Worm (Caenorhabditis elegans): ENCODE data around the gene cids-1.

Gene cids-1

DNA sequence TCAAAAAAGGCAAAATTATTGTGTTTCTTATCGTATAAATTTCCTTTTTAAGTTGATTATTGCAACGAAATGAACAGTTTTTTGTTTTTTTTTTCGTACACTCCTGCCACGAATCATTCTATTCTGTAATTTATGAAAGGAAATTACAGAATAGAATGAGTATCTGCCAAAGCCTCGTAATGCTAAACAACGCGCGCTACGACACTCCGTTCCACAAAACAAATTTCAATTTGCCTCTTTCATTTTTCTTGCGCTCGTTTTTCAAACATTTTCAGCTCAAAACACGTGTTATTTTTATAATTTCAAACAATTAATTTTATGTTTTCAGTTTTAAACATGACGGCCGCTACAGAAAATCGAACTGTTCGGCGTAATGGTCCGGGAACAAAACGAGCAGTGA lies 19.5 kb upstream of the cids-1 start, which contains the start of gene mob-4:
TSS of gene mob-4 (plus strand) at position 329 of the 400 bp plus-strand sequence.
- TF ChIP-seq ama-1 (optimal IDR thresholded peaks at IDR 0.05) (no peak), hnd-1 (tag; optimal IDR thresholded peaks at IDR 0.05) (no peak), flt-1 (GFP tag; IDR thresholded peaks at IDR 0.05) (no peak), ceh-13 (GFP tag; optimal IDR thresholded peaks at IDR 0.05) (no peak), hmbx-1 (tag; optimal IDR thresholded peaks at IDR 0.05) (no peak), hmg-4 (GFP tag; optimal IDR thresholded peaks at IDR 0.05) (no peak), aly-1 (tag; optimal IDR thresholded peaks at IDR 0.05) (no peak), ceh-36 (tag; optimal IDR thresholded peaks at IDR 0.05) (no peak), F13C5.2 (tag; optimal IDR thresholded peaks at IDR 0.05) (no peak), pes-1 (GFP tag; IDR thresholded peaks at IDR 0.05) (no peak), ets-7 (tag; optimal IDR thresholded peaks at IDR 0.05) (no peak), tbx-37 (GFP tag; conservative IDR thresholded peaks at IDR 0.05) (no peak), tra-4 (tag; optimal IDR thresholded peaks at IDR 0.05) (no peak), B0310.2 (tag; optimal IDR thresholded peaks at IDR 0.05) (no peak), tbx-11 (GFP tag; IDR thresholded peaks at IDR 0.05) (no peak), scrt-1 (GFP tag; IDR thresholded peaks at IDR 0.05) (no peak), sea-1 (GFP tag; conservative IDR thresholded peaks at IDR 0.05) (no peak)

DNA sequence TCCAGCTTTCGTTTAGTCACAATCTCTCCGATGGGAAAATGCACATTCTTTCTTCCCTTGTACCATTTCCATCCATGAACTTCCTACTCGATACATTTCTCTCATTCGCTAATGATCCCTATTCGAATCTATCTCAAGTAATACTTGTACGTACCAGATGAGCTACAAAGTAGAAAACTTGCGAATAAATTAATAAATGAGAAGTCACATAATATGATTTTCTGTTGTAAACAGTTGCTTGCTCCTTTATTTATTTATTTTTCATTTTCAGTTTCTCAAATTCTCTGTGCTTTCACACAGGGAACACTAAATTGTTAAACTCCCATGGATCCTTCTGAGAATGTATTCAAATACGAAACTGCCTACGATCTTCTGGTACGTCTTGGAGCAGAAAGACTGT lies 18.1 kb upstream of the cids-1 start, which contains the start of gene rfs-1:
TSS of gene rfs-1 (plus strand) at position 301 of the 400 bp plus-strand sequence.
- no peak for TF ChIP-seq ceh-13 (GFP tag; optimal IDR thresholded peaks at IDR 0.05)

DNA sequence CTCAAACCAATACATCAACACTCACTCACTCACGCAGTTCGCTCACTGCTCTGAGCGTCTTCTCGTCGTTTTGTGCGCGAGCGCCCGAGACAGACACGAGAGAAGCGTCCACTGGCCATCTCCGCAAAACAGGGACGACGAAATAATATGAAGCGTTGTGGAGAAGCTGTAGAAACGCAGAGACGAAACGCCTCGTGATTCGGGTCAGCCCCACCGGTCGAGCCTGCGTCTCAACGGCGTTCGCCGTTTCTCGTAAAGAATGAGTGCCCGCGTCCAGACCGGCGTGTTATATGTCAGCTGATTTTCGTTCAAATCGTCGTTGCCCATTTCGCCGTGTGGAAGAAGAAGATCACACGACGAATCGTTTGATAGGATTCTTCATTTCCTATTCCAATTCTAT lies 16.7 kb upstream of the cids-1 start, which contains the start of gene fbxl-1:
TSS of gene fbxl-1 (plus strand) at position 320 of the 400 bp plus-strand sequence.
- TF ChIP-seq tbx-11 (GFP tag; IDR thresholded peaks at IDR 0.05) (no peak), scrt-1 (GFP tag; IDR thresholded peaks at IDR 0.05) (no peak), hnd-1 (tag; optimal IDR thresholded peaks at IDR 0.05) (no peak), flt-1 (GFP tag; IDR thresholded peaks at IDR 0.05) (no peak), F13C5.2 (tag; optimal IDR thresholded peaks at IDR 0.05) (peak; percentile 10)

DNA sequence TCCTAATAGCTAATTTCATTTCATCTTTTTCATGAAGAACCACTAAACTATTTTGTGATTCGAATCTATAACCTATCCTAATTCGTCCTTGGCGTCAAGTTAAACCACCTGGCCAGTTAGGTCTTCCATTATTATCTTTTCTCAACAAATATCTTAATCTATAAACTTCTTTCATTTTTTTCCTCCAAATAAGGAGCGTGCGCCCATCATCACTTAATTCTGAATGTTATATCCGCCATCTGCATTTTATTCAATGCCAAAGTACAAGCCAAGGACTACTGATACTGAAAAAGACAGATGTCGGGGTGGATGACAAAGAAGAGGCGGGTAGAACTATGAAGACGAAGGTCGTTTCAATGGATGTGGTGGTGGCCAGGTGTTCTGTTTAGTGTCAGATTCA lies 15.3 kb upstream of the cids-1 start:
- TF ChIP-seq ets-7 (tag; optimal IDR thresholded peaks at IDR 0.05) (no peak), F13C5.2 (tag; optimal IDR thresholded peaks at IDR 0.05) (no peak), B0310.2 (tag; optimal IDR thresholded peaks at IDR 0.05) (no peak), aly-1 (tag; optimal IDR thresholded peaks at IDR 0.05) (no peak), ceh-13 (GFP tag; optimal IDR thresholded peaks at IDR 0.05) (no peak), tbx-37 (GFP tag; conservative IDR thresholded peaks at IDR 0.05) (no peak), tbx-11 (GFP tag; IDR thresholded peaks at IDR 0.05) (no peak)

DNA sequence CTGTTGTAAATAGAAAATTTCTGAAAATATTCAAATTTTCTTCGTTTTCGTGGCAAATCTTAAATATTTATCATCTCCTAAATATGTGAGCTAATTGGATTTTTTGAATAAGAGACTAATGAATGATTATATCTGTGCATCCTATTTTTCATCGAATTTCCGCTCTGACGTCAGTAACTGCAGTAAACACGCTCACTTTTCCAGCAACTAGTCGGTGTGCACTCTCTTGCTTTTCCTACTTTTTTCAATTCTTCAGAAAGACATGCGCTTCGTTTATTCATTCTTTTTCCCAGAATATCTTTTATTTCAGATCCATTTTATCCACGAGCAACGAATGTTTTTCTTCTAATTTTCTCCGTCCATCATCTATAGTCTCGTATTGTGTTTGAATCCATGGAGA lies 14.8 kb upstream of the cids-1 start:
- TF ChIP-seq ets-7 (tag; optimal IDR thresholded peaks at IDR 0.05): no peak
- TF ChIP-seq ceh-13 (GFP tag; optimal IDR thresholded peaks at IDR 0.05): no peak
- TF ChIP-seq ceh-36 (tag; optimal IDR thresholded peaks at IDR 0.05): no peak
- no peak for TF ChIP-seq hmg-4 (GFP tag; optimal IDR thresholded peaks at IDR 0.05)
- no peak for TF ChIP-seq tbx-37 (GFP tag; conservative IDR thresholded peaks at IDR 0.05)
- no peak for TF ChIP-seq scrt-1 (GFP tag; IDR thresholded peaks at IDR 0.05)
- TF ChIP-seq tbx-11 (GFP tag; IDR thresholded peaks at IDR 0.05): no peak
- TF ChIP-seq F13C5.2 (tag; optimal IDR thresholded peaks at IDR 0.05): no peak
- no peak for TF ChIP-seq aly-1 (tag; optimal IDR thresholded peaks at IDR 0.05)
- TF ChIP-seq tra-4 (tag; optimal IDR thresholded peaks at IDR 0.05): no peak
- TF ChIP-seq pes-1 (GFP tag; IDR thresholded peaks at IDR 0.05): no peak
- TF ChIP-seq sea-1 (GFP tag; conservative IDR thresholded peaks at IDR 0.05): no peak
- no peak for TF ChIP-seq ama-1 (optimal IDR thresholded peaks at IDR 0.05)
- no peak for TF ChIP-seq hnd-1 (tag; optimal IDR thresholded peaks at IDR 0.05)
- no peak for TF ChIP-seq flt-1 (GFP tag; IDR thresholded peaks at IDR 0.05)
- TF ChIP-seq hmbx-1 (tag; optimal IDR thresholded peaks at IDR 0.05): no peak

DNA sequence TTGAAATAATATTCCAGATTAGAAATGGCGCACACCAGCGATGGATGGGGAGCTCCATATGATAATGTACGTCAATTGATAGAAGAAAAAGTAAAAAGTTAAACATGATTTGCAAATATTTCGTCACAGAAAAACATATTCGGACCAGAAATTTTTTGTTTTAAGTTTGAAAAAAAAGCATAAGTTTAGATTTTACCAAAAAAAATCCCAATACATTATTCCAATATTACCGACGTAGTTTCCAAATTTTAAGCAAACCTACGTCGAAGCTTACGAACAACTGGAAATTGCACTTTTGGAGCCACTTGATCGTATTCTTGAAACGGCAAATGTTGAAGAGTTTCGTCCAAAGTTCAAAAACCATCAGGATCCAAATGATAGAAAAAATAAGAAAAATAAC lies 11.6 kb upstream of the cids-1 start, which contains the start of gene henn-1:
TSS of gene henn-1 (plus strand) at position 18 of the 400 bp plus-strand sequence.
- no peak for TF ChIP-seq tra-4 (tag; optimal IDR thresholded peaks at IDR 0.05)
- TF ChIP-seq hnd-1 (tag; optimal IDR thresholded peaks at IDR 0.05): no peak
- no peak for TF ChIP-seq ceh-36 (tag; optimal IDR thresholded peaks at IDR 0.05)
- TF ChIP-seq flt-1 (GFP tag; IDR thresholded peaks at IDR 0.05): no peak
- no peak for TF ChIP-seq B0310.2 (tag; optimal IDR thresholded peaks at IDR 0.05)
- TF ChIP-seq F13C5.2 (tag; optimal IDR thresholded peaks at IDR 0.05): no peak
- TF ChIP-seq hmg-4 (GFP tag; optimal IDR thresholded peaks at IDR 0.05): no peak
- TF ChIP-seq ets-7 (tag; optimal IDR thresholded peaks at IDR 0.05): no peak

DNA sequence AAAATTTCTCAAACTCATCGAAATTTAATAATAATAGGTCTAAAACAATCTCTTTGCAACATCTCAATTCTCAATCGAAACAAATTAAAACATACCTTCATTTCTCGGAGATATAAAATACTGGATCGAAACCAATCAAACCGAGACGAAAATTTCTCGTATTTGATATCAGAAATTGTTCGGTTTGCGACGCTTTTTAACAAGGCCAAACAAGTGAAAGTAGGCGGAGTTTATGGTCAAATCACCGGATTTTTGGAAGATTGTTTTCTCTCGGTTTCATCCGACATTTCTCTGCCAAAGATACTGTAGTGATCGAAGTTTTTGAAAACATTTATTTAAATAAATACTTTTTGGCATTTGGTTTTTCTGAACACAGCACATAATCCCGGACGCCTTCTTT lies 8.9 kb upstream of the cids-1 start, which contains the start of gene C02F5.14:
TSS of gene C02F5.14 (minus strand) at position 157 of the 400 bp plus-strand sequence.
- TF ChIP-seq hnd-1 (tag; optimal IDR thresholded peaks at IDR 0.05) (no peak), scrt-1 (GFP tag; IDR thresholded peaks at IDR 0.05) (no peak), ceh-13 (GFP tag; optimal IDR thresholded peaks at IDR 0.05) (no peak), tbx-11 (GFP tag; IDR thresholded peaks at IDR 0.05) (no peak), F13C5.2 (tag; optimal IDR thresholded peaks at IDR 0.05) (no peak), ceh-36 (tag; optimal IDR thresholded peaks at IDR 0.05) (no peak), flt-1 (GFP tag; IDR thresholded peaks at IDR 0.05) (no peak), tra-4 (tag; optimal IDR thresholded peaks at IDR 0.05) (no peak)

DNA sequence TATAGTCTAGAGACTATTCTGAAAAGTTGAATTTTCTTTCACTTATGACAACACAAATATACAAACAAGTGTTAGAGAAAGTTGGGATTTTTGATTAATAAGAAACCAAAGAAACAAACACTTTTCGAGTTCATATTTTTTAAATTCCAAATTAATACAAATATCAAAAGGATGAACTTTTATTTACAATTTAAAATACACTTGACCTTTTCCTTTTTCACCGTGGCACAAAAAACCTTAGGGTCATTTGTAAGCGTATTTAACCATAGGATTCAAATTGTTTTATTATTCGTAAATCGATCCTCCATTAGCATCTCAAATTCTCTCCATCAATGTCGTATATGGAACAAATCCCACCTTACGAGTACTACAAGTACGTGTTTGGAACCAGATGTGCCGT lies 8.4 kb upstream of the cids-1 start, which contains the start of gene C02F5.5:
TSS of gene C02F5.5 (plus strand) at position 301 of the 400 bp plus-strand sequence.
- no peak for TF ChIP-seq hmg-4 (GFP tag; optimal IDR thresholded peaks at IDR 0.05)
- no peak for TF ChIP-seq tbx-11 (GFP tag; IDR thresholded peaks at IDR 0.05)
- no peak for TF ChIP-seq ceh-36 (tag; optimal IDR thresholded peaks at IDR 0.05)
- no peak for TF ChIP-seq tra-4 (tag; optimal IDR thresholded peaks at IDR 0.05)
- no peak for TF ChIP-seq tbx-37 (GFP tag; conservative IDR thresholded peaks at IDR 0.05)
- no peak for TF ChIP-seq hnd-1 (tag; optimal IDR thresholded peaks at IDR 0.05)
- TF ChIP-seq pes-1 (GFP tag; IDR thresholded peaks at IDR 0.05): no peak
- TF ChIP-seq B0310.2 (tag; optimal IDR thresholded peaks at IDR 0.05): no peak
- TF ChIP-seq sea-1 (GFP tag; conservative IDR thresholded peaks at IDR 0.05): no peak
- TF ChIP-seq F13C5.2 (tag; optimal IDR thresholded peaks at IDR 0.05): no peak

Measured in whole organism, early embryonic.